Fruit fly (Drosophila melanogaster) whole organism: Measurements from ENCODE around the gene jar.
A peak's percentile ranks its signal among the peaks of the same experiment; 100 is the strongest.

Source experiments
- CG8478 ChIP-seq: fragments of >200 bp; optimal IDR thresholded peaks from 2 replicates; lab custom pipeline; 2018; ENCODE audit warnings: inconsistent platforms
- EcR ChIP-seq, 2 experiments: fragments of >200 bp; optimal IDR thresholded peaks; 2 replicates each; lab custom pipeline; 2017; ENCODE audit warnings: missing biosample characterization in 2 of 2, missing genetic modification characterization in 2 of 2, missing genetic modification reagents in 2 of 2
- pan ChIP-seq: fragments of >200 bp; optimal IDR thresholded peaks from 2 replicates; lab custom pipeline; 2017
- psq ChIP-seq: fragments of >200 bp; optimal IDR thresholded peaks from 2 replicates; lab custom pipeline; 2017
- usp ChIP-seq: fragments of >200 bp; optimal IDR thresholded peaks from 2 replicates; lab custom pipeline; 2017; ENCODE audit warnings: missing biosample characterization, missing genetic modification characterization, mixed read lengths

DNA sequence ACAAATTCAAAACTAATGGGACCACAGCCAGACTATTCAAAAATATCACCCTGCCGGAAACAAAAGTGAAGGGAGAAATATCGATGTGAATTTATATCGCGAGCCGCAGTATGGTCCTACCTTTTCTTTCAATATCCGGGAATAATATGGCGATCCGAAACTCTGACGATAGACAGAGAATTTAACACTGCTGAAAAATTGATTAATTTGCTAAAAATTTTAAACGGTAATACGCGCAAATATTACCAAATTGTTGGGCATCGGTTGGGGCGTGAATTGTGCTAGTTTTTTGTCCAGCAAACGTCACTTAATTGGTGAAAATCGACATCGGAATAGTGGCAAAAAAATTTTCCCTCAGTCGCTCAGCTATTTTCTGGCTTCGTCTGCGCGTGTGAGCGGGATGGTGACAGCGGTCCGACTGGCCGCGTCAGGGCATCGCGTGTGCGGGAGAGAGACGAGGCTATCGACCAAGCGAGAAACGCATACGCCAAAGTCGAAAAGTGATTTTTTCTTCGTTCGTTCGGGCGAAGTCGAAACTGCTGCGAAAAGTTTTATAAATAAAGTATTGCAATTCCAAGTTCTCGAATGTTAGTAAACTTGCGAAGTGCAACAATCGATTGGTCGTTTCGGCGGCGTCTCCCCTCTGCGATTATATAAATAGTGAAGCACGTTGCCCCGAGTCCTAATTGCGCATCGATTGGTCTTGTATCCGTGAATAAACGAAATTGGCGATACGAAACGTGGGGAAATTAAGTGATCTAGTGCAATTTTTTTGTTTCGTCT, 40.4 kb downstream of the jar start, which contains the start of gene mask:
- TF ChIP-seq psq (lab: Kevin White, UChicago) (no peak), pan (lab: Kevin White, UChicago) (no peak), CG8478 (lab: Kevin White, UChicago) (peak; percentile 59), EcR (GFP tag; optimal IDR thresholded peaks at IDR 0.05; lab: Kevin White, UChicago) (no peak), usp (GFP tag; lab: Kevin White, UChicago) (no peak)
